Fruit fly (Drosophila melanogaster) S2 (cell line): Measurements from ENCODE around the gene CG16956.

Source experiments
- CG8478 ChIP-seq: fragments of >200 bp; optimal IDR thresholded peaks from 2 replicates; lab custom pipeline; 2018

The CG16956 gene

DNA sequence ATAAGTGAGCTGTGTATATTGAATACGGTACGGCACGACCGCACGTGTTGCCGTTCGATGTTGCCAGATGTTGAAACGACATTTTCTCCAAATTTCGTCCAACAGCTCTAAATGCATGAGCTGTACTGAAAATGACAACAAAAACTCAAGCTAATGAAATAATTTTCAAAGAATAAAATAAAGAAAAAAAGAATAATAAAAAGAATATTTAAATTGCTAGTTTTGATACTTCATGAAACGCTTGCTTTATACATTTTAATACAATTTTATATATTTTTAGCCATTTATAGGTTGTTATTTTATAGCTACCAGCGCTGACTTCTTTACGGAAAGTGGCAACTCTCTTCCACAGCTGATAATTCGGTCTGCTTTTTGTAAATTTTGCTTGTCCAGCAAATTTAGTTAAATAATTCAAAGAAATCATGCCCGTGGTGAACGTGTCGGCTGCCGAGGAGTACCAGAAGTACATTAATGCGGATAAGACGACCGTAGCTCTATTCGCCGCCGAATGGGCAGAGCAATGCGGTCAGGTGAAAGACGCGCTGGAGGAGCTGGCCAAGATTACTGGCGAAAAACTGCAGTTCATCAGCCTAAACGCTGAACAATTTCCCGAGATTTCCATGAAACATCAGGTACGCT is 48.1 kb downstream of the CG16956 start, which contains the start of the genes Nnp-1 and Grx3:
TSS of gene Nnp-1 (minus strand) at position 81 of the 639 bp plus-strand sequence.
TSS of gene Grx3 (plus strand) at position 339 of the 639 bp plus-strand sequence.
- no peak for TF ChIP-seq CG8478 (lab: Kevin White, UChicago)
